Comparison of ENCODE assay signal across 5 fruit fly cellular contexts in genomic region chrX:2296230-2297044, dm6.
TF ChIP-seq lines count a peak whose summit lies in the region.

No protein-coding gene starts in this region.

TF ChIP-seq in whole organism, adult, 20 proteins besides CTCF, POLR2A, EP300 and RAD21 (continued from another document):
- TF ChIP-seq Clk (GFP tag; optimal IDR thresholded peaks at IDR 0.05; lab: Kevin White, UChicago) (peak; percentile 67), CG14711 (tag; optimal IDR thresholded peaks at IDR 0.05; lab: Kevin White, UChicago) (peak; percentile 76)
TF ChIP-seq in whole organism, adult: peak in this region for 18.

TF ChIP-seq in whole organism, embryonic, 481 proteins besides CTCF, POLR2A, EP300 and RAD21 (continued from another document and continues in another):
- peak; percentile 64; the same call in 1 of the 2 replicates for TF ChIP-seq Taf1 (GFP tag; IDR thresholded peaks at IDR 0.05; lab: Robert Waterston, UW)
- TF ChIP-seq gsb (GFP tag; IDR thresholded peaks at IDR 0.05; lab: Robert Waterston, UW): 0 out of 2 replicates have a peak, but pooled peaks have one; percentile 53
- peak; percentile 79 for TF ChIP-seq CG7372 (GFP tag; IDR thresholded peaks at IDR 0.05; lab: Robert Waterston, UW)
- peak; percentile 63; the same call in 2 of the 3 replicates for TF ChIP-seq CG11456 (GFP tag; IDR thresholded peaks at IDR 0.05; lab: Robert Waterston, UW)
- peak; percentile 86 for TF ChIP-seq CG3407 (GFP tag; optimal IDR thresholded peaks at IDR 0.05; lab: Kevin White, UChicago)
- no peak for TF ChIP-seq CG34422 (GFP tag; IDR thresholded peaks at IDR 0.05; lab: Robert Waterston, UW)
- TF ChIP-seq Scr (GFP tag; IDR thresholded peaks at IDR 0.05; lab: Robert Waterston, UW; ENCODE audit: partially characterized antibody): no peak
- TF ChIP-seq CG31441 (GFP tag; IDR thresholded peaks at IDR 0.05; lab: Robert Waterston, UW): peak; percentile 95
- peak; percentile 85 for TF ChIP-seq Asciz (GFP tag; optimal IDR thresholded peaks at IDR 0.05; lab: Kevin White, UChicago)
- peak; percentile 87 for TF ChIP-seq CG12769 (tag; optimal IDR thresholded peaks at IDR 0.05; lab: Kevin White, UChicago)
- peak; percentile 96 for TF ChIP-seq tio (GFP tag; optimal IDR thresholded peaks at IDR 0.05; lab: Kevin White, UChicago)
- no peak for TF ChIP-seq Doc3 (GFP tag; IDR thresholded peaks at IDR 0.05; lab: Robert Waterston, UW; ENCODE audit: partially characterized antibody)
- peak; percentile 51 for TF ChIP-seq Oaz (GFP tag; IDR thresholded peaks at IDR 0.05; lab: Robert Waterston, UW)
- peak; percentile 50; the same call in 1 of the 2 replicates for TF ChIP-seq dan (GFP tag; IDR thresholded peaks at IDR 0.05; lab: Robert Waterston, UW)
- peak; percentile 91 for TF ChIP-seq CG12942 (GFP tag; optimal IDR thresholded peaks at IDR 0.05; lab: Kevin White, UChicago)
- no peak for TF ChIP-seq Dp (GFP tag; optimal IDR thresholded peaks at IDR 0.05; lab: Kevin White, UChicago)
- TF ChIP-seq CG1603 (tag; optimal IDR thresholded peaks at IDR 0.05; lab: Kevin White, UChicago): peak; percentile 88
- TF ChIP-seq bab2 (GFP tag; optimal IDR thresholded peaks at IDR 0.05; lab: Kevin White, UChicago): peak; percentile 91
- peak; percentile 81 for TF ChIP-seq TFAM (GFP tag; optimal IDR thresholded peaks at IDR 0.05; lab: Kevin White, UChicago)
- peak; percentile 31; the same call in 1 of the 2 replicates for TF ChIP-seq CG10321 (GFP tag; IDR thresholded peaks at IDR 0.05; lab: Robert Waterston, UW)
- peak; percentile 88 for TF ChIP-seq gsb-n (tag; optimal IDR thresholded peaks at IDR 0.05; lab: Kevin White, UChicago)
- peak; percentile 91 for TF ChIP-seq CG6813 (GFP tag; optimal IDR thresholded peaks at IDR 0.05; lab: Kevin White, UChicago)
- TF ChIP-seq CG15269 (tag; optimal IDR thresholded peaks at IDR 0.05; lab: Kevin White, UChicago): peak; percentile 94
- TF ChIP-seq CG31224 (GFP tag; IDR thresholded peaks at IDR 0.05; lab: Robert Waterston, UW): peak; percentile 57
- peak; percentile 93 for TF ChIP-seq fu2 (GFP tag; optimal IDR thresholded peaks at IDR 0.05; lab: Kevin White, UChicago)
- no peak; the same call in 1 of the 3 replicates for TF ChIP-seq Dbx (GFP tag; IDR thresholded peaks at IDR 0.05; lab: Robert Waterston, UW)
- TF ChIP-seq br (optimal IDR thresholded peaks at IDR 0.05; lab: Kevin White, UChicago): no peak
- peak; percentile 88 for TF ChIP-seq CG10654 (GFP tag; optimal IDR thresholded peaks at IDR 0.05; lab: Kevin White, UChicago)
- peak; percentile 95 for TF ChIP-seq BtbVII (GFP tag; optimal IDR thresholded peaks at IDR 0.05; lab: Kevin White, UChicago)
- TF ChIP-seq Hr39 (optimal IDR thresholded peaks at IDR 0.05; lab: Kevin White, UChicago): no peak
- peak; percentile 96 for TF ChIP-seq CG12659 (GFP tag; optimal IDR thresholded peaks at IDR 0.05; lab: Kevin White, UChicago)

TF ChIP-seq in whole organism, prepupa, 60 proteins besides CTCF, POLR2A, EP300 and RAD21 (continued from another document and continues in another):
- TF ChIP-seq CG10669 (GFP tag; optimal IDR thresholded peaks at IDR 0.05; lab: Kevin White, UChicago) (peak; percentile 92), CG8319 (GFP tag; optimal IDR thresholded peaks at IDR 0.05; lab: Kevin White, UChicago) (peak; percentile 91), fd85E (GFP tag; optimal IDR thresholded peaks at IDR 0.05; lab: Kevin White, UChicago) (peak; percentile 88), esn (GFP tag; optimal IDR thresholded peaks at IDR 0.05; lab: Kevin White, UChicago) (peak; percentile 96), Sox14 (GFP tag; optimal IDR thresholded peaks at IDR 0.05; lab: Kevin White, UChicago) (peak; percentile 96), pdm3 (GFP tag; optimal IDR thresholded peaks at IDR 0.05; lab: Kevin White, UChicago) (peak; percentile 95), Blimp-1 (GFP tag; optimal IDR thresholded peaks at IDR 0.05; lab: Kevin White, UChicago) (peak; percentile 96), Smox (GFP tag; optimal IDR thresholded peaks at IDR 0.05; lab: Kevin White, UChicago) (peak; percentile 95), Eip75B (GFP tag; optimal IDR thresholded peaks at IDR 0.05; lab: Kevin White, UChicago) (peak; percentile 96), Ets96B (tag; optimal IDR thresholded peaks at IDR 0.05; lab: Kevin White, UChicago) (peak; percentile 90), Eip78C (GFP tag; lab: Kevin White, UChicago) (peak; percentile 99), CG6163 (GFP tag; IDR thresholded peaks at IDR 0.05; lab: Robert Waterston, UW) (0 out of 3 replicates have a peak, but pooled peaks have one; percentile 21), CG16779 (tag; optimal IDR thresholded peaks at IDR 0.05; lab: Kevin White, UChicago) (peak; percentile 93), Lpt (GFP tag; optimal IDR thresholded peaks at IDR 0.05; lab: Kevin White, UChicago) (peak; percentile 90), vri (GFP tag; optimal IDR thresholded peaks at IDR 0.05; lab: Kevin White, UChicago) (peak; percentile 86), Hr4 (GFP tag; optimal IDR thresholded peaks at IDR 0.05; lab: Kevin White, UChicago) (peak; percentile 90), CG6808 (GFP tag; optimal IDR thresholded peaks at IDR 0.05; lab: Kevin White, UChicago) (peak; percentile 94), dsx (GFP tag; optimal IDR thresholded peaks at IDR 0.05; lab: Kevin White, UChicago; ENCODE audit: poor library complexity, severe bottlenecking) (peak; percentile 78), topi (GFP tag; optimal IDR thresholded peaks at IDR 0.05; lab: Kevin White, UChicago) (peak; percentile 97), acj6 (GFP tag; optimal IDR thresholded peaks at IDR 0.05; lab: Kevin White, UChicago) (peak; percentile 93), Met (GFP tag; optimal IDR thresholded peaks at IDR 0.05; lab: Kevin White, UChicago) (peak; percentile 97), spab (GFP tag; optimal IDR thresholded peaks at IDR 0.05; lab: Kevin White, UChicago) (peak; percentile 90), CG6792 (GFP tag; optimal IDR thresholded peaks at IDR 0.05; lab: Kevin White, UChicago) (peak; percentile 96), CG9139 (GFP tag; optimal IDR thresholded peaks at IDR 0.05; lab: Kevin White, UChicago) (peak; percentile 88), eg (GFP tag; IDR thresholded peaks at IDR 0.05; lab: Robert Waterston, UW) (peak; percentile 47; the same call in 2 of the 3 replicates), net (GFP tag; optimal IDR thresholded peaks at IDR 0.05; lab: Kevin White, UChicago) (peak; percentile 95), CG11902 (GFP tag; optimal IDR thresholded peaks at IDR 0.05; lab: Kevin White, UChicago) (peak; percentile 87), CG32006 (GFP tag; optimal IDR thresholded peaks at IDR 0.05; lab: Kevin White, UChicago) (peak; percentile 97), salr (GFP tag; optimal IDR thresholded peaks at IDR 0.05; lab: Kevin White, UChicago) (peak; percentile 78 to 93), cyc (GFP tag; optimal IDR thresholded peaks at IDR 0.05; lab: Kevin White, UChicago) (peak; percentile 93), fd59A (GFP tag; optimal IDR thresholded peaks at IDR 0.05; lab: Kevin White, UChicago) (peak; percentile 95), CG8119 (GFP tag; IDR thresholded peaks at IDR 0.05; lab: Robert Waterston, UW) (peak; percentile 87)

TF ChIP-seq in whole organism, pupa, 21 proteins besides CTCF, POLR2A, EP300 and RAD21 (continued from another document):
- TF ChIP-seq fd96Ca (GFP tag; IDR thresholded peaks at IDR 0.05; lab: Robert Waterston, UW): peak; percentile 79

TF ChIP-seq in whole organism, wandering third instar larva, 38 proteins besides CTCF, POLR2A, EP300 and RAD21 (continued from another document):
- TF ChIP-seq Myc (optimal IDR thresholded peaks at IDR 0.05; lab: Kevin White, UChicago) (no peak), OdsH (GFP tag; optimal IDR thresholded peaks at IDR 0.05; lab: Kevin White, UChicago) (peak; percentile 91), Abd-B (GFP tag; optimal IDR thresholded peaks at IDR 0.05; lab: Kevin White, UChicago) (no peak), fru (GFP tag; optimal IDR thresholded peaks at IDR 0.05; lab: Kevin White, UChicago) (peak; percentile 97), h (GFP tag; optimal IDR thresholded peaks at IDR 0.05; lab: Kevin White, UChicago) (peak; percentile 92), HLH106 (tag; optimal IDR thresholded peaks at IDR 0.05; lab: Kevin White, UChicago) (peak; percentile 95), CG9705 (GFP tag; optimal IDR thresholded peaks at IDR 0.05; lab: Kevin White, UChicago) (peak; percentile 96), brk (GFP tag; optimal IDR thresholded peaks at IDR 0.05; lab: Kevin White, UChicago) (no peak), Hnf4 (GFP tag; optimal IDR thresholded peaks at IDR 0.05; lab: Kevin White, UChicago) (peak; percentile 49), foxo (GFP tag; optimal IDR thresholded peaks at IDR 0.05; lab: Kevin White, UChicago) (peak; percentile 80 to 95), lola (GFP tag; optimal IDR thresholded peaks at IDR 0.05; lab: Kevin White, UChicago) (no peak), Jra (GFP tag; optimal IDR thresholded peaks at IDR 0.05; lab: Kevin White, UChicago) (peak; percentile 81)
